Fruit fly (Drosophila melanogaster): ENCODE data around the gene CG6276.
A peak's percentile ranks its signal among the peaks of the same experiment; 100 is the strongest.

CG6276 gene

dm6 chr3R:15280619-15281334, 39.1 kb downstream of the CG6276 start (continued):
- TF ChIP-seq Dref (GFP tag; IDR thresholded peaks at IDR 0.05) (no peak), CG1647 (GFP tag; optimal IDR thresholded peaks at IDR 0.05) (no peak), CG3838 (GFP tag; optimal IDR thresholded peaks at IDR 0.05) (peak; percentile 5), btn (GFP tag; optimal IDR thresholded peaks at IDR 0.05) (no peak), p53 (GFP tag; optimal IDR thresholded peaks at IDR 0.05) (no peak), lilli (GFP tag; optimal IDR thresholded peaks at IDR 0.05) (peak; percentile 46), MTF-1 (GFP tag; optimal IDR thresholded peaks at IDR 0.05; ENCODE audit: borderline replicate concordance) (no peak), Mad (GFP tag; optimal IDR thresholded peaks at IDR 0.05) (peak; percentile 32), tin (GFP tag; optimal IDR thresholded peaks at IDR 0.05) (peak; percentile 71), CG7556 (GFP tag; optimal IDR thresholded peaks at IDR 0.05) (peak; percentile 85), toy (GFP tag; IDR thresholded peaks at IDR 0.05) (no peak), CG17186 (GFP tag; optimal IDR thresholded peaks at IDR 0.05) (no peak), ato (GFP tag; IDR thresholded peaks at IDR 0.05; ENCODE audit: partially characterized antibody) (no peak), CG8388 (GFP tag; optimal IDR thresholded peaks at IDR 0.05) (peak; percentile 74), ttk (GFP tag; IDR thresholded peaks at IDR 0.05) (peak; percentile 63), sna (GFP tag; IDR thresholded peaks at IDR 0.05; ENCODE audit: partially characterized antibody) (no peak), CG7372 (GFP tag; IDR thresholded peaks at IDR 0.05) (0 out of 2 replicates have a peak, but pooled peaks have one; percentile 25), zen (tag; optimal IDR thresholded peaks at IDR 0.05) (peak; percentile 67), CG43689 (GFP tag; IDR thresholded peaks at IDR 0.05) (no peak), CG14014 (GFP tag; IDR thresholded peaks at IDR 0.05) (no peak; the same call in 1 of the 2 replicates), HLH3B (GFP tag; IDR thresholded peaks at IDR 0.05) (peak; percentile 38), CG8281 (tag; optimal IDR thresholded peaks at IDR 0.05) (peak; percentile 40), Sox100B (GFP tag; optimal IDR thresholded peaks at IDR 0.05) (peak; percentile 86), Nf-YB (GFP tag; optimal IDR thresholded peaks at IDR 0.05) (peak; percentile 49), Camta (GFP tag; optimal IDR thresholded peaks at IDR 0.05) (peak; percentile 40), dm (GFP tag; optimal IDR thresholded peaks at IDR 0.05) (no peak), psq (GFP tag; optimal IDR thresholded peaks at IDR 0.05) (no peak), CG33557 (GFP tag; optimal IDR thresholded peaks at IDR 0.05) (peak; percentile 74), CG1602 (GFP tag; optimal IDR thresholded peaks at IDR 0.05) (peak; percentile 78), CG4854 (GFP tag; optimal IDR thresholded peaks at IDR 0.05) (no peak), BtbVII (GFP tag; optimal IDR thresholded peaks at IDR 0.05) (peak; percentile 40), chm (GFP tag; IDR thresholded peaks at IDR 0.05) (no peak), dimm (GFP tag; IDR thresholded peaks at IDR 0.05) (no peak), CG2129 (GFP tag; IDR thresholded peaks at IDR 0.05; ENCODE audit: partially characterized antibody) (no peak), da (GFP tag; optimal IDR thresholded peaks at IDR 0.05) (no peak), CG11247 (GFP tag; IDR thresholded peaks at IDR 0.05) (no peak), chn (GFP tag; optimal IDR thresholded peaks at IDR 0.05) (peak; percentile 5), GATAe (GFP tag; conservative IDR thresholded peaks at IDR 0.05) (no peak), CG14050 (GFP tag; IDR thresholded peaks at IDR 0.05) (no peak), Ets65A (GFP tag) (peak; percentile 73), CG15601 (tag; optimal IDR thresholded peaks at IDR 0.05) (no peak), CG10654 (GFP tag; optimal IDR thresholded peaks at IDR 0.05) (peak; percentile 59), pnt (GFP tag; optimal IDR thresholded peaks at IDR 0.05) (no peak), zfh2 (GFP tag; optimal IDR thresholded peaks at IDR 0.05) (peak; percentile 2), Nf-YC (tag; optimal IDR thresholded peaks at IDR 0.05) (peak; percentile 63), nerfin-1 (tag; optimal IDR thresholded peaks at IDR 0.05) (peak; percentile 69), vvl (GFP tag; IDR thresholded peaks at IDR 0.05) (no peak), slp2 (GFP tag; optimal IDR thresholded peaks at IDR 0.05) (peak; percentile 3), CG8924 (tag; optimal IDR thresholded peaks at IDR 0.05) (peak; percentile 83), tll (GFP tag; optimal IDR thresholded peaks at IDR 0.05) (peak in 1 of 2 experiments; percentile 13)

Data from whole organism, embryonic.